Fruit fly (Drosophila melanogaster) whole organism, embryonic: ENCODE data around the gene Sidpn.
A peak's percentile ranks its signal among the peaks of the same experiment; 100 is the strongest.

Experiments used
- Asciz ChIP-seq: fragments of 200-800 bp; sonication (Bioruptor generic); optimal IDR thresholded peaks from 2 replicates; lab custom pipeline; 2017; ENCODE audit warnings: missing biosample characterization, mild to moderate bottlenecking, missing genetic modification characterization, missing genetic modification reagents
- CG10267 ChIP-seq: fragments of 200-800 bp; sonication (Bioruptor generic); optimal IDR thresholded peaks from 2 replicates; lab custom pipeline; 2018; ENCODE audit warnings: missing biosample characterization, mild to moderate bottlenecking, missing genetic modification characterization, moderate library complexity
- CG11695 ChIP-seq: fragments of 200-800 bp; sonication (Bioruptor generic); IDR thresholded peaks from 3 replicates; pipeline ENCODE4 v1.3.6; 2022; ENCODE audit warnings: missing biosample characterization, missing genetic modification characterization
- CG1233 ChIP-seq: fragments of 200-800 bp; sonication (Bioruptor generic); optimal IDR thresholded peaks from 4 replicates; lab custom pipeline; 2018; ENCODE audit warnings: missing biosample characterization, mild to moderate bottlenecking, missing genetic modification characterization
- CG12659 ChIP-seq: fragments of 200-800 bp; sonication (Bioruptor generic); optimal IDR thresholded peaks from 3 replicates; lab custom pipeline; 2017; ENCODE audit warnings: mild to moderate bottlenecking, missing biosample characterization, missing genetic modification reagents, missing genetic modification characterization
- CG13287 ChIP-seq: fragments of 200-800 bp; sonication (Bioruptor generic); IDR thresholded peaks from 2 replicates; pipeline ENCODE4 v1.3.6; 2022; ENCODE audit warnings: missing biosample characterization, missing genetic modification characterization; ENCODE audit not compliant: partially characterized antibody
- CG13424 ChIP-seq: fragments of 200-800 bp; sonication (Bioruptor generic); optimal IDR thresholded peaks from 2 replicates; lab custom pipeline; 2019; ENCODE audit warnings: missing biosample characterization, mild to moderate bottlenecking, missing genetic modification characterization, moderate library complexity
- CG13894 ChIP-seq: fragments of 200-800 bp; sonication (Bioruptor generic); optimal IDR thresholded peaks from 3 replicates; lab custom pipeline; 2018; ENCODE audit warnings: missing biosample characterization, mild to moderate bottlenecking, missing genetic modification characterization, moderate library complexity
- CG14014 ChIP-seq: fragments of 200-800 bp; sonication (Bioruptor generic); IDR thresholded peaks from 2 replicates; pipeline ENCODE4 v1.3.6; 2022; ENCODE audit warnings: missing biosample characterization, missing genetic modification characterization
- CG15011 ChIP-seq: fragments of 200-800 bp; sonication (Bioruptor generic); optimal IDR thresholded peaks from 3 replicates; lab custom pipeline; 2018; ENCODE audit warnings: missing biosample characterization, mild to moderate bottlenecking, missing genetic modification characterization
- CG15269 ChIP-seq: fragments of 200-800 bp; sonication (Bioruptor generic); optimal IDR thresholded peaks from 2 replicates; lab custom pipeline; 2018; ENCODE audit warnings: missing biosample characterization, mild to moderate bottlenecking, missing genetic modification characterization, moderate library complexity
- CG15601 ChIP-seq: fragments of 200-800 bp; sonication (Bioruptor generic); optimal IDR thresholded peaks from 3 replicates; lab custom pipeline; 2019; ENCODE audit warnings: missing biosample characterization, mild to moderate bottlenecking, missing genetic modification characterization, moderate library complexity
- CG18476 ChIP-seq: fragments of 200-800 bp; sonication (Bioruptor generic); optimal IDR thresholded peaks from 2 replicates; lab custom pipeline; 2016; ENCODE audit warnings: missing biosample characterization, mild to moderate bottlenecking, missing genetic modification characterization
- CG4404 ChIP-seq: fragments of 200-800 bp; sonication (Bioruptor generic); IDR thresholded peaks from 2 replicates; pipeline ENCODE4 v1.3.6; 2022; ENCODE audit warnings: missing biosample characterization, missing genetic modification characterization
- CG8944 ChIP-seq: fragments of 200-800 bp; sonication (Bioruptor generic); optimal IDR thresholded peaks from 3 replicates; lab custom pipeline; 2016; ENCODE audit warnings: missing biosample characterization, missing genetic modification characterization
- CG9437 ChIP-seq: fragments of 200-800 bp; sonication (Bioruptor generic); optimal IDR thresholded peaks from 2 replicates; lab custom pipeline; 2018; ENCODE audit warnings: missing biosample characterization, mild to moderate bottlenecking, missing genetic modification characterization
- CG9609 ChIP-seq: fragments of 200-800 bp; sonication (Bioruptor generic); optimal IDR thresholded peaks from 3 replicates; lab custom pipeline; 2016; ENCODE audit warnings: missing biosample characterization, missing genetic modification characterization
- CG9727 ChIP-seq: fragments of 200-800 bp; sonication (Bioruptor generic); optimal IDR thresholded peaks from 3 replicates; lab custom pipeline; 2017; ENCODE audit warnings: missing biosample characterization, mild to moderate bottlenecking, missing genetic modification characterization
- CG9817 ChIP-seq: fragments of 200-800 bp; sonication (Bioruptor generic); optimal IDR thresholded peaks from 2 replicates; lab custom pipeline; 2018; ENCODE audit warnings: missing biosample characterization, mild to moderate bottlenecking, missing genetic modification characterization, moderate library complexity
- CrebB ChIP-seq: fragments of 200-800 bp; sonication (Bioruptor generic); optimal IDR thresholded peaks from 3 replicates; lab custom pipeline; 2018; ENCODE audit warnings: missing biosample characterization, mild to moderate bottlenecking, missing genetic modification characterization
- Drgx ChIP-seq: fragments of 200-800 bp; sonication (Bioruptor generic); IDR thresholded peaks from 2 replicates; pipeline ENCODE4 v1.3.6; 2022; ENCODE audit warnings: missing biosample characterization, missing genetic modification characterization
- Ets65A ChIP-seq: fragments of 200-800 bp; sonication (Bioruptor generic); peaks from one replicate; lab custom pipeline; 2016; ENCODE audit warnings: missing biosample characterization, missing genetic modification characterization
- Fer1 ChIP-seq: fragments of 200-800 bp; sonication (Bioruptor generic); optimal IDR thresholded peaks from 2 replicates; lab custom pipeline; 2017; ENCODE audit warnings: missing biosample characterization, mild to moderate bottlenecking, missing genetic modification characterization
- Gug ChIP-seq: fragments of 200-800 bp; sonication (Bioruptor generic); IDR thresholded peaks from 4 replicates; pipeline ENCODE4 v1.3.6; 2022; ENCODE audit warnings: missing biosample characterization, missing genetic modification characterization
- HHEX ChIP-seq: fragments of 200-800 bp; sonication (Bioruptor generic); optimal IDR thresholded peaks from 3 replicates; lab custom pipeline; 2017; ENCODE audit warnings: missing biosample characterization, mild to moderate bottlenecking, missing genetic modification characterization, missing genetic modification reagents
- Hey ChIP-seq: fragments of 200-800 bp; sonication (Bioruptor generic); optimal IDR thresholded peaks from 3 replicates; lab custom pipeline; 2018; ENCODE audit warnings: missing biosample characterization, mild to moderate bottlenecking, missing genetic modification characterization
- Hmr ChIP-seq: fragments of 200-800 bp; sonication (Bioruptor generic); optimal IDR thresholded peaks from 3 replicates; lab custom pipeline; 2017; ENCODE audit warnings: mild to moderate bottlenecking, missing biosample characterization, missing genetic modification reagents, missing genetic modification characterization
- Neu2 ChIP-seq: fragments of 200-800 bp; sonication (Bioruptor generic); optimal IDR thresholded peaks from 3 replicates; lab custom pipeline; 2016; ENCODE audit warnings: missing biosample characterization, missing genetic modification characterization, borderline replicate concordance
- Nf-YB ChIP-seq: fragments of 200-800 bp; sonication (Bioruptor generic); optimal IDR thresholded peaks from 3 replicates; lab custom pipeline; 2019; ENCODE audit warnings: missing biosample characterization, mild to moderate bottlenecking, missing genetic modification characterization, moderate library complexity
- NfI ChIP-seq: fragments of 200-800 bp; sonication (Bioruptor generic); optimal IDR thresholded peaks from 3 replicates; lab custom pipeline; 2018; ENCODE audit warnings: missing biosample characterization, mild to moderate bottlenecking, missing genetic modification characterization, moderate library complexity
- PHDP ChIP-seq: fragments of 200-800 bp; sonication (Bioruptor generic); optimal IDR thresholded peaks from 3 replicates; lab custom pipeline; 2018; ENCODE audit warnings: missing biosample characterization, mild to moderate bottlenecking, missing genetic modification characterization, moderate library complexity
- Sox102F ChIP-seq: fragments of 200-800 bp; sonication (Bioruptor generic); optimal IDR thresholded peaks from 2 replicates; lab custom pipeline; 2018; ENCODE audit warnings: missing biosample characterization, mild to moderate bottlenecking, missing genetic modification characterization, moderate library complexity
- Usf ChIP-seq: fragments of 200-800 bp; sonication (Bioruptor generic); optimal IDR thresholded peaks from 2 replicates; lab custom pipeline; 2017; ENCODE audit warnings: missing genotype, missing biosample characterization, missing genetic modification characterization
- Xrp1 ChIP-seq: fragments of 200-800 bp; sonication (Bioruptor generic); IDR thresholded peaks from 2 replicates; pipeline ENCODE4 v1.3.6; 2022; ENCODE audit warnings: missing biosample characterization, missing genetic modification characterization
- bigmax ChIP-seq: fragments of 200-800 bp; sonication (Bioruptor generic); optimal IDR thresholded peaks from 2 replicates; lab custom pipeline; 2018; ENCODE audit warnings: missing biosample characterization, mild to moderate bottlenecking, missing genetic modification characterization
- chn ChIP-seq: fragments of 200-800 bp; sonication (Bioruptor generic); optimal IDR thresholded peaks from 2 replicates; lab custom pipeline; 2016; ENCODE audit warnings: missing biosample characterization, missing genetic modification characterization
- crc ChIP-seq: fragments of 200-800 bp; sonication (Bioruptor generic); optimal IDR thresholded peaks from 2 replicates; lab custom pipeline; 2016; ENCODE audit warnings: missing biosample characterization, missing genetic modification characterization
- croc ChIP-seq: fragments of 200-800 bp; sonication (Bioruptor generic); conservative IDR thresholded peaks from 3 replicates; pipeline ENCODE4 v1.3.6; 2022; ENCODE audit warnings: missing biosample characterization, missing genetic modification characterization
- emc ChIP-seq: fragments of 200-800 bp; sonication (Bioruptor generic); optimal IDR thresholded peaks from 2 replicates; lab custom pipeline; 2016; ENCODE audit warnings: missing biosample characterization, missing genetic modification characterization
- esg ChIP-seq: fragments of 200-800 bp; sonication (Bioruptor generic); conservative IDR thresholded peaks from 2 replicates; pipeline ENCODE4 v1.3.6; 2022; ENCODE audit warnings: missing biosample characterization, missing genetic modification characterization
- ewg ChIP-seq: fragments of 200-800 bp; sonication (Bioruptor generic); optimal IDR thresholded peaks from 3 replicates; lab custom pipeline; 2017; ENCODE audit warnings: mild to moderate bottlenecking, missing biosample characterization, missing genetic modification reagents, missing genetic modification characterization
- eyg ChIP-seq: fragments of 200-800 bp; sonication (Bioruptor generic); optimal IDR thresholded peaks from 3 replicates; lab custom pipeline; 2016; ENCODE audit warnings: missing biosample characterization, missing genetic modification characterization
- gem ChIP-seq: fragments of 200-800 bp; sonication (Bioruptor generic); optimal IDR thresholded peaks from 2 replicates; lab custom pipeline; 2019; ENCODE audit warnings: missing biosample characterization, mild to moderate bottlenecking, missing genetic modification characterization, moderate library complexity
- ham ChIP-seq: fragments of 200-800 bp; sonication (Bioruptor generic); IDR thresholded peaks from 2 replicates; pipeline ENCODE4 v1.3.6; 2022; ENCODE audit warnings: missing biosample characterization, missing genetic modification characterization
- jumu ChIP-seq: fragments of 200-800 bp; sonication (Bioruptor generic); optimal IDR thresholded peaks from 3 replicates; lab custom pipeline; 2016; ENCODE audit warnings: missing biosample characterization, missing genetic modification characterization
- pan ChIP-seq, 4 experiments: fragments of >200 bp in 3 of 4; fragments of 200-800 bp in 1 of 4; sonication (Bioruptor generic) in 1 of 4; optimal IDR thresholded peaks in 3 of 4; IDR thresholded peaks in 1 of 4; 2 replicates each; pipeline versions ENCODE4 v1.3.6 to Lab custom; 2017 to 2022; ENCODE audit warnings: missing biosample characterization in 2 of 4, missing genetic modification characterization in 2 of 4, mixed read lengths in 1 of 4
- zen2 ChIP-seq: fragments of 200-800 bp; sonication (Bioruptor generic); IDR thresholded peaks from 3 replicates; pipeline ENCODE4 v1.3.6; 2022; ENCODE audit warnings: missing biosample characterization, missing genetic modification characterization; ENCODE audit not compliant: partially characterized antibody

The Sidpn gene

dm6 chr2L:19026491-19027197 is 866 bp upstream of the Sidpn start (continued):
- peak; percentile 25 for TF ChIP-seq Asciz (GFP tag; lab: Kevin White, UChicago)
- TF ChIP-seq Ets65A (GFP tag; lab: Kevin White, UChicago), result peak; percentile 81
- peak; percentile 44 for TF ChIP-seq CG12659 (GFP tag; lab: Kevin White, UChicago)
- no peak for TF ChIP-seq bigmax (GFP tag; lab: Kevin White, UChicago)
- no peak for TF ChIP-seq Neu2
- TF ChIP-seq HHEX (GFP tag; lab: Kevin White, UChicago), result peak; percentile 14
- peak; percentile 70 for TF ChIP-seq CG13424
- TF ChIP-seq Drgx (GFP tag; lab: Robert Waterston, UW), result peak; percentile 26; the same call in 1 of the 2 replicates
- TF ChIP-seq CG9437 (GFP tag; lab: Kevin White, UChicago), result peak; percentile 38
- TF ChIP-seq CG14014, result peak; percentile 59
- TF ChIP-seq eyg, result peak; percentile 11
- TF ChIP-seq CG18476 (GFP tag; lab: Kevin White, UChicago), result peak; percentile 0
- no peak for TF ChIP-seq ham (GFP tag; lab: Robert Waterston, UW)
- 0 out of 3 replicates have a peak, but pooled peaks have one; percentile 3 for TF ChIP-seq zen2 (GFP tag; lab: Robert Waterston, UW)
- TF ChIP-seq CG13894 (tag; lab: Kevin White, UChicago), result peak; percentile 58
- no peak for TF ChIP-seq CG8944 (GFP tag; lab: Kevin White, UChicago)
- TF ChIP-seq ewg, result peak; percentile 25
- no peak for TF ChIP-seq pan (optimal IDR thresholded peaks at IDR 0.05; lab: Kevin White, UChicago)
- peak in 1 of 2 experiments; percentile 20 for TF ChIP-seq pan (GFP tag; optimal IDR thresholded peaks at IDR 0.05 in 1 of 2, IDR thresholded peaks at IDR 0.05 in 1 of 2)
- TF ChIP-seq Sox102F, result peak; percentile 55
- peak; percentile 85 for TF ChIP-seq Hmr (GFP tag; lab: Kevin White, UChicago)
- TF ChIP-seq croc (GFP tag; lab: Robert Waterston, UW), result peak; percentile 20; the same call in 2 of the 3 replicates
- peak; percentile 58 for TF ChIP-seq CG9727 (GFP tag; lab: Kevin White, UChicago)
- TF ChIP-seq NfI, result peak; percentile 65
- peak; percentile 89 for TF ChIP-seq Fer1 (GFP tag; lab: Kevin White, UChicago)
- no peak for TF ChIP-seq Hey (tag; lab: Kevin White, UChicago)
- peak; percentile 40 for TF ChIP-seq CG10267 (tag; lab: Kevin White, UChicago)
- peak; percentile 53 for TF ChIP-seq CG1233 (GFP tag; lab: Kevin White, UChicago)
- TF ChIP-seq CG11695 (GFP tag; lab: Robert Waterston, UW), result peak; percentile 46; the same call in 1 of the 3 replicates
- TF ChIP-seq Gug (GFP tag; lab: Robert Waterston, UW), result peak; percentile 9; the same call in 1 of the 4 replicates
- TF ChIP-seq PHDP (tag; lab: Kevin White, UChicago), result peak; percentile 66
- no peak for TF ChIP-seq jumu (GFP tag; lab: Kevin White, UChicago)
- TF ChIP-seq emc, result no peak
- TF ChIP-seq Xrp1 (GFP tag; lab: Robert Waterston, UW), result peak; percentile 42; the same call in 1 of the 2 replicates
- no peak for TF ChIP-seq CG9609
- TF ChIP-seq CG15011 (GFP tag; lab: Kevin White, UChicago), result peak; percentile 46
- TF ChIP-seq chn, result no peak
- TF ChIP-seq Nf-YB (GFP tag; lab: Kevin White, UChicago), result peak; percentile 14
- TF ChIP-seq CG4404 (GFP tag; lab: Robert Waterston, UW), result peak; percentile 32; the same call in 1 of the 2 replicates
- peak; percentile 72 for TF ChIP-seq gem
- peak; percentile 6 for TF ChIP-seq Usf
- TF ChIP-seq CG13287 (GFP tag; lab: Robert Waterston, UW), result no peak
- TF ChIP-seq CG9817 (tag; lab: Kevin White, UChicago), result peak; percentile 22
- peak; percentile 65 for TF ChIP-seq CG15269
- peak; percentile 16 for TF ChIP-seq CrebB (tag; lab: Kevin White, UChicago)
- TF ChIP-seq CG15601 (tag; lab: Kevin White, UChicago), result peak; percentile 15
- TF ChIP-seq esg (GFP tag; lab: Robert Waterston, UW), result 0 out of 2 replicates have a peak, but pooled peaks have one; percentile 17
- no peak for TF ChIP-seq crc (GFP tag; lab: Kevin White, UChicago)
